Fruit fly (Drosophila melanogaster): ENCODE results near the gene wg.

- TF ChIP-seq OdsH (GFP tag; optimal IDR thresholded peaks at IDR 0.05) (no peak), CrebA (GFP tag; optimal IDR thresholded peaks at IDR 0.05; ENCODE audit: borderline replicate concordance) (no peak), tai (GFP tag; optimal IDR thresholded peaks at IDR 0.05) (no peak), Rel (GFP tag; optimal IDR thresholded peaks at IDR 0.05) (no peak), Rel (tag; optimal IDR thresholded peaks at IDR 0.05) (no peak), dl (GFP tag; optimal IDR thresholded peaks at IDR 0.05; ENCODE audit: insufficient read depth in 1 of 2, partially characterized antibody in 2 of 2) (no peak), br (GFP tag; optimal IDR thresholded peaks at IDR 0.05) (no peak), usp (GFP tag; optimal IDR thresholded peaks at IDR 0.05) (no peak), pan (optimal IDR thresholded peaks at IDR 0.05) (no peak), psq (GFP tag; optimal IDR thresholded peaks at IDR 0.05) (no peak), dmrt93B (GFP tag; optimal IDR thresholded peaks at IDR 0.05) (no peak), CG9705 (GFP tag; optimal IDR thresholded peaks at IDR 0.05) (no peak), lola (GFP tag; optimal IDR thresholded peaks at IDR 0.05) (no peak), Mio (GFP tag; optimal IDR thresholded peaks at IDR 0.05) (no peak)
Observed at dm6 chr2L:7257212-7257611, 49.7 kb upstream of the wg start, which contains the start of gene CG31909.

Measured in whole organism, wandering third instar larva.